Worm (Caenorhabditis elegans) whole organism, L1 larva: ENCODE data around the gene D1022.5.

ENCODE experiments used
- elt-2 ChIP-seq: sonication (generic microtip); optimal IDR thresholded peaks from 2 replicates; lab custom pipeline; 2016; ENCODE audit warnings: missing genetic modification characterization, mild to moderate bottlenecking, inconsistent platforms, missing compliant biosample characterization, missing genetic modification reagents
- fkh-10 ChIP-seq: sonication (generic microtip); optimal IDR thresholded peaks from 2 replicates; lab custom pipeline; 2017; ENCODE audit warnings: missing biosample characterization, missing genetic modification reagents, missing genetic modification characterization
- fos-1 ChIP-seq: fragments of 150-350 bp; optimal IDR thresholded peaks from 2 replicates; lab custom pipeline; 2014; ENCODE audit warnings: missing biosample characterization, missing genetic modification characterization
- lin-14 ChIP-seq: fragments of 200-800 bp; sonication (Bioruptor generic); optimal IDR thresholded peaks from 2 replicates; lab custom pipeline; 2018; ENCODE audit warnings: mild to moderate bottlenecking, missing genetic modification characterization, moderate library complexity, missing compliant biosample characterization
- lin-39 ChIP-seq: fragments of 150-350 bp; optimal IDR thresholded peaks from 2 replicates; lab custom pipeline; 2014; ENCODE audit warnings: missing biosample characterization, missing genetic modification reagents, missing genetic modification characterization
- nhr-237 ChIP-seq: fragments of 150-350 bp; optimal IDR thresholded peaks from 2 replicates; lab custom pipeline; 2014; ENCODE audit warnings: missing biosample characterization, missing genetic modification characterization
- nhr-76 ChIP-seq: sonication (generic microtip); optimal IDR thresholded peaks from 2 replicates; lab custom pipeline; 2017; ENCODE audit warnings: missing biosample characterization, missing genetic modification characterization
- snpc-4 ChIP-seq: fragments of 150-350 bp; optimal IDR thresholded peaks from 2 replicates; lab custom pipeline; 2014; ENCODE audit warnings: missing biosample characterization, missing genetic modification characterization
- unc-62 ChIP-seq: fragments of 150-350 bp; optimal IDR thresholded peaks from 2 replicates; lab custom pipeline; 2014; ENCODE audit warnings: missing biosample characterization, missing genetic modification reagents, missing genetic modification characterization
- vab-15 ChIP-seq: sonication (generic microtip); optimal IDR thresholded peaks from 2 replicates; lab custom pipeline; 2017; ENCODE audit warnings: missing genotype, mild to moderate bottlenecking, missing genetic modification characterization, missing compliant biosample characterization

- no peak for TF ChIP-seq unc-62
- no peak for TF ChIP-seq lin-39 (tag; lab: Kevin White, UChicago)
- TF ChIP-seq elt-2 (tag; lab: Kevin White, UChicago), result no peak
- TF ChIP-seq nhr-76 (tag; lab: Kevin White, UChicago), result no peak
- TF ChIP-seq fkh-10, result no peak
- no peak for TF ChIP-seq nhr-237 (tag; lab: Kevin White, UChicago)
- no peak for TF ChIP-seq lin-14 (GFP tag; lab: Kevin White, UChicago)
- no peak for TF ChIP-seq vab-15 (tag; lab: Kevin White, UChicago)
- no peak for TF ChIP-seq fos-1 (tag; lab: Kevin White, UChicago)
- TF ChIP-seq snpc-4 (tag; lab: Kevin White, UChicago), result no peak
Observed at ce11 chrII:7499390-7499789, 40.8 kb upstream of the D1022.5 start, which contains the start of gene srab-14.
